Worm (Caenorhabditis elegans) whole organism, young adult: ENCODE data around the gene C39D10.2.

ENCODE experiments used
- B0019.2 ChIP-seq: fragments of 200-800 bp; sonication (Bioruptor generic); conservative IDR thresholded peaks from 2 replicates; pipeline ENCODE4 v1.3.6; 2022; ENCODE audit warnings: missing genetic modification reagents, missing genetic modification characterization, missing compliant biosample characterization
- C06A6.2 ChIP-seq: fragments of 200-800 bp; sonication (Bioruptor generic); conservative IDR thresholded peaks from 2 replicates; pipeline ENCODE4 v1.3.6; 2022; ENCODE audit warnings: missing genetic modification characterization, missing compliant biosample characterization
- D2030.7 ChIP-seq: fragments of 200-800 bp; sonication (Bioruptor generic); IDR thresholded peaks from 2 replicates; pipeline ENCODE4 v1.3.6; 2022; ENCODE audit warnings: missing genetic modification reagents, missing genetic modification characterization, missing compliant biosample characterization
- F10E7.11 ChIP-seq: sonication (generic microtip); optimal IDR thresholded peaks from 2 replicates; lab custom pipeline; 2017; ENCODE audit warnings: mild to moderate bottlenecking, missing genetic modification characterization, moderate library complexity, missing compliant biosample characterization
- F39B2.1 ChIP-seq: fragments of 200-800 bp; sonication (Bioruptor generic); IDR thresholded peaks from 2 replicates; pipeline ENCODE4 v1.3.6; 2022; ENCODE audit warnings: missing genetic modification reagents, missing genetic modification characterization, missing compliant biosample characterization
- F57C9.4 ChIP-seq: sonication (generic microtip); optimal IDR thresholded peaks from 2 replicates; lab custom pipeline; 2017; ENCODE audit warnings: mild to moderate bottlenecking, missing genetic modification characterization, missing compliant biosample characterization
- K12H6.12 ChIP-seq: fragments of 200-800 bp; sonication (Bioruptor generic); optimal IDR thresholded peaks from 2 replicates; lab custom pipeline; 2018; ENCODE audit warnings: mild to moderate bottlenecking, missing genetic modification characterization, missing compliant biosample characterization
- Y53F4B.3 ChIP-seq: fragments of 200-800 bp; sonication (Bioruptor generic); IDR thresholded peaks from 2 replicates; pipeline ENCODE4 v1.3.6; 2022; ENCODE audit warnings: missing genetic modification reagents, missing genetic modification characterization, missing compliant biosample characterization
- Y56A3A.18 ChIP-seq: fragments of 200-800 bp; sonication (Bioruptor generic); IDR thresholded peaks from 2 replicates; pipeline ENCODE4 v1.3.6; 2022; ENCODE audit warnings: missing genetic modification reagents, missing genetic modification characterization, missing compliant biosample characterization
- aptf-3 ChIP-seq: fragments of 200-800 bp; sonication (Bioruptor generic); IDR thresholded peaks from 2 replicates; pipeline ENCODE4 v1.3.6; 2022; ENCODE audit warnings: missing genetic modification characterization, missing compliant biosample characterization
- bed-1 ChIP-seq: fragments of 200-800 bp; sonication (Bioruptor generic); IDR thresholded peaks from 2 replicates; pipeline ENCODE4 v1.3.6; 2022; ENCODE audit warnings: missing genetic modification reagents, missing genetic modification characterization, missing compliant biosample characterization
- ceh-100 ChIP-seq: fragments of 200-800 bp; sonication (Bioruptor generic); IDR thresholded peaks from 2 replicates; pipeline ENCODE4 v1.3.6; 2022; ENCODE audit warnings: missing genetic modification reagents, missing genetic modification characterization, missing compliant biosample characterization
- ceh-58 ChIP-seq: fragments of 200-800 bp; sonication (Bioruptor generic); IDR thresholded peaks from 2 replicates; pipeline ENCODE4 v1.3.6; 2022; ENCODE audit warnings: missing genetic modification characterization, missing compliant biosample characterization
- chd-7 ChIP-seq: sonication (generic microtip); optimal IDR thresholded peaks from 2 replicates; lab custom pipeline; 2016; ENCODE audit warnings: mild to moderate bottlenecking, missing genetic modification characterization, moderate library complexity, missing compliant biosample characterization
- die-1 ChIP-seq: sonication (generic microtip); optimal IDR thresholded peaks from 2 replicates; lab custom pipeline; 2016; ENCODE audit warnings: missing genotype, mild to moderate bottlenecking, missing genetic modification characterization, missing compliant biosample characterization
- dpl-1 ChIP-seq: fragments of 150-350 bp; optimal IDR thresholded peaks from 2 replicates; lab custom pipeline; 2014; ENCODE audit warnings: missing biosample characterization, missing genetic modification reagents, missing genetic modification characterization
- egl-44 ChIP-seq: fragments of 200-800 bp; sonication (Bioruptor generic); IDR thresholded peaks from 2 replicates; pipeline ENCODE4 v1.3.6; 2022; ENCODE audit warnings: missing genetic modification reagents, missing genetic modification characterization, missing compliant biosample characterization
- egrh-3 ChIP-seq: fragments of 200-800 bp; sonication (Bioruptor generic); IDR thresholded peaks from 2 replicates; pipeline ENCODE4 v1.3.6; 2022; ENCODE audit warnings: missing genetic modification reagents, missing genetic modification characterization, missing compliant biosample characterization
- him-1 ChIP-seq: sonication (generic microtip); optimal IDR thresholded peaks from 2 replicates; lab custom pipeline; 2016; ENCODE audit warnings: missing genotype, missing genetic modification reagents, missing genetic modification characterization, missing compliant biosample characterization
- lag-1 ChIP-seq: fragments of 200-800 bp; sonication (Bioruptor generic); IDR thresholded peaks from 2 replicates; pipeline ENCODE4 v1.3.6; 2022; ENCODE audit warnings: missing genetic modification reagents, missing genetic modification characterization, missing compliant biosample characterization
- let-526 ChIP-seq: fragments of 200-800 bp; sonication (Bioruptor generic); IDR thresholded peaks from 2 replicates; pipeline ENCODE4 v1.3.6; 2022; ENCODE audit warnings: missing genetic modification reagents, missing genetic modification characterization, missing compliant biosample characterization
- lin-40 ChIP-seq: sonication (generic microtip); optimal IDR thresholded peaks from 2 replicates; lab custom pipeline; 2016; ENCODE audit warnings: missing genetic modification characterization, mild to moderate bottlenecking, missing compliant biosample characterization, missing genotype, missing genetic modification reagents
- lsy-27 ChIP-seq: sonication (generic microtip); optimal IDR thresholded peaks from 2 replicates; lab custom pipeline; 2017; ENCODE audit warnings: missing genetic modification characterization, mild to moderate bottlenecking, missing compliant biosample characterization, antibody characterized with exemption, missing genotype, borderline replicate concordance; ENCODE audit not compliant: insufficient read depth
- madf-3 ChIP-seq: fragments of 200-800 bp; sonication (Bioruptor generic); IDR thresholded peaks from 2 replicates; pipeline ENCODE4 v1.3.6; 2022; ENCODE audit warnings: missing genetic modification reagents, missing genetic modification characterization, missing compliant biosample characterization
- mes-4 ChIP-seq: sonication (generic microtip); optimal IDR thresholded peaks from 2 replicates; lab custom pipeline; 2016; ENCODE audit warnings: missing genotype, missing genetic modification characterization, missing compliant biosample characterization
- nfyb-1 ChIP-seq: fragments of 200-800 bp; sonication (Bioruptor generic); IDR thresholded peaks from 2 replicates; pipeline ENCODE4 v1.3.6; 2022; ENCODE audit warnings: missing genetic modification reagents, missing genetic modification characterization, missing compliant biosample characterization
- nhr-120 ChIP-seq: fragments of 200-800 bp; sonication (Bioruptor generic); IDR thresholded peaks from 2 replicates; pipeline ENCODE4 v1.3.6; 2022; ENCODE audit warnings: missing genetic modification characterization, missing compliant biosample characterization
- nhr-80 ChIP-seq: sonication (generic microtip); optimal IDR thresholded peaks from 2 replicates; lab custom pipeline; 2016; ENCODE audit warnings: missing genetic modification characterization, missing compliant biosample characterization
- pbrm-1 ChIP-seq: fragments of 200-800 bp; sonication (Bioruptor generic); IDR thresholded peaks from 2 replicates; pipeline ENCODE4 v1.3.6; 2022; ENCODE audit warnings: missing genetic modification reagents, missing genetic modification characterization, missing compliant biosample characterization
- pha-4 ChIP-seq: fragments of 150-350 bp; sonication (generic microtip); optimal IDR thresholded peaks from 2 replicates; lab custom pipeline; 2014; ENCODE audit warnings: missing biosample characterization, missing genetic modification reagents, missing genetic modification characterization
- snpc-3.4 ChIP-seq: sonication (generic microtip); optimal IDR thresholded peaks from 2 replicates; lab custom pipeline; 2017; ENCODE audit warnings: missing genetic modification characterization, mild to moderate bottlenecking, missing compliant biosample characterization, antibody characterized with exemption, moderate library complexity, missing genotype, missing genetic modification reagents
- somi-1 ChIP-seq: fragments of 200-800 bp; sonication (Bioruptor generic); optimal IDR thresholded peaks from 2 replicates; lab custom pipeline; 2018; ENCODE audit warnings: mild to moderate bottlenecking, missing genetic modification characterization, missing compliant biosample characterization
- sptf-2 ChIP-seq: fragments of 200-800 bp; sonication (Bioruptor generic); optimal IDR thresholded peaks from 2 replicates; lab custom pipeline; 2018; ENCODE audit warnings: mild to moderate bottlenecking, missing genetic modification characterization, missing compliant biosample characterization
- xnd-1 ChIP-seq: sonication (generic microtip); optimal IDR thresholded peaks from 2 replicates; lab custom pipeline; 2016; ENCODE audit warnings: missing genotype, missing genetic modification reagents, missing genetic modification characterization, missing compliant biosample characterization
- zfh-2 ChIP-seq: fragments of 200-800 bp; sonication (Bioruptor generic); conservative IDR thresholded peaks from 2 replicates; pipeline ENCODE4 v1.3.6; 2022; ENCODE audit warnings: missing genetic modification reagents, missing genetic modification characterization, missing compliant biosample characterization
- zim-3 ChIP-seq: sonication (generic microtip); optimal IDR thresholded peaks from 2 replicates; lab custom pipeline; 2017; ENCODE audit warnings: mild to moderate bottlenecking, missing genetic modification characterization, moderate library complexity, missing compliant biosample characterization

The C39D10.2 gene

ce11 chrX:7888915-7889314, at the start of gene C39D10.2:
TSS of gene C39D10.2 (plus strand) at chrX:7889215.
- TF ChIP-seq Y53F4B.3 (GFP tag; lab: Robert Waterston, UW) (no peak), nhr-120 (GFP tag; lab: Robert Waterston, UW) (no peak), bed-1 (GFP tag; lab: Robert Waterston, UW) (no peak), egrh-3 (GFP tag; lab: Robert Waterston, UW) (no peak), C06A6.2 (GFP tag; lab: Robert Waterston, UW) (no peak)

ce11 chrX:7839989-7840388, 49.0 kb upstream of the C39D10.2 start:
- TF ChIP-seq nhr-80 (no peak), bed-1 (GFP tag; lab: Robert Waterston, UW) (no peak), lin-40 (no peak), lag-1 (GFP tag; lab: Robert Waterston, UW) (no peak), D2030.7 (GFP tag; lab: Robert Waterston, UW) (no peak), egrh-3 (GFP tag; lab: Robert Waterston, UW) (no peak), sptf-2 (GFP tag; lab: Kevin White, UChicago) (no peak), xnd-1 (tag; lab: Kevin White, UChicago) (no peak), dpl-1 (GFP tag; lab: Kevin White, UChicago) (no peak), pbrm-1 (no peak)

ce11 chrX:7842241-7842640, 46.8 kb upstream of the C39D10.2 start, which contains the start of gene idpp-11:
TSS of gene idpp-11 (plus strand) at chrX:7842541.
- no peak for TF ChIP-seq aptf-3
- no peak for TF ChIP-seq Y56A3A.18 (GFP tag; lab: Robert Waterston, UW)
- TF ChIP-seq chd-7, result no peak
- TF ChIP-seq F39B2.1 (GFP tag; lab: Robert Waterston, UW), result no peak
- no peak for TF ChIP-seq lsy-27 (tag; lab: Kevin White, UChicago)
- TF ChIP-seq mes-4 (tag; lab: Kevin White, UChicago), result no peak
- TF ChIP-seq madf-3 (GFP tag; lab: Robert Waterston, UW), result no peak
- TF ChIP-seq snpc-3.4 (tag; lab: Kevin White, UChicago), result no peak
- no peak for TF ChIP-seq somi-1 (GFP tag; lab: Kevin White, UChicago)
- TF ChIP-seq nfyb-1, result no peak
- no peak for TF ChIP-seq zfh-2 (GFP tag; lab: Robert Waterston, UW)

- TF ChIP-seq zim-3 (tag; lab: Kevin White, UChicago) (no peak), K12H6.12 (no peak), ceh-58 (GFP tag; lab: Robert Waterston, UW) (no peak), somi-1 (GFP tag; lab: Kevin White, UChicago) (no peak), let-526 (GFP tag; lab: Robert Waterston, UW) (no peak), him-1 (tag; lab: Kevin White, UChicago) (no peak), ceh-100 (no peak), F10E7.11 (tag; lab: Kevin White, UChicago) (no peak), die-1 (tag; lab: Kevin White, UChicago) (no peak), egl-44 (GFP tag; lab: Robert Waterston, UW) (no peak), B0019.2 (GFP tag; lab: Robert Waterston, UW) (no peak), F57C9.4 (tag; lab: Kevin White, UChicago) (no peak), pha-4 (no peak)
- TF ChIP-seq, all 124 proteins: peak for 0
Observed at ce11 chrX:7847413-7847812, 41.6 kb upstream of the C39D10.2 start, which contains the start of gene C54D2.6. TSS of gene C54D2.6 (minus strand) at chrX:7847513.
